Worm (Caenorhabditis elegans) whole organism, late embryonic: ENCODE measurements around the gene str-90.

ENCODE experiments used
- C38D4.7 ChIP-seq: fragments of 200-800 bp; sonication (Bioruptor generic); optimal IDR thresholded peaks from 2 replicates; lab custom pipeline; 2018; ENCODE audit warnings: mild to moderate bottlenecking, missing genetic modification characterization, moderate library complexity, missing compliant biosample characterization
- Y22D7AL.16 ChIP-seq: sonication (generic microtip); optimal IDR thresholded peaks from 2 replicates; lab custom pipeline; 2016; ENCODE audit warnings: missing genetic modification characterization, missing compliant biosample characterization
- ahr-1 ChIP-seq: sonication (generic microtip); optimal IDR thresholded peaks from 2 replicates; lab custom pipeline; 2016; ENCODE audit warnings: missing genetic modification characterization, missing compliant biosample characterization
- ama-1 ChIP-seq: fragments of 150-350 bp; optimal IDR thresholded peaks from 2 replicates; lab custom pipeline; 2014
- ceh-9 ChIP-seq: sonication (generic microtip); optimal IDR thresholded peaks from 2 replicates; lab custom pipeline; 2016; ENCODE audit warnings: mild to moderate bottlenecking, missing genetic modification characterization, inconsistent platforms, missing compliant biosample characterization
- dve-1 ChIP-seq: sonication (generic microtip); optimal IDR thresholded peaks from 2 replicates; lab custom pipeline; 2017; ENCODE audit warnings: antibody characterized with exemption, mild to moderate bottlenecking, missing genetic modification characterization, missing compliant biosample characterization
- hlh-6 ChIP-seq: sonication (generic microtip); optimal IDR thresholded peaks from 2 replicates; lab custom pipeline; 2016; ENCODE audit warnings: missing genotype, missing genetic modification characterization, missing compliant biosample characterization
- lin-11 ChIP-seq: fragments of 200-800 bp; sonication (Bioruptor generic); optimal IDR thresholded peaks from 2 replicates; lab custom pipeline; 2018; ENCODE audit warnings: mild to moderate bottlenecking, missing genetic modification characterization, missing compliant biosample characterization
- odd-2 ChIP-seq: sonication (generic microtip); optimal IDR thresholded peaks from 2 replicates; lab custom pipeline; 2017; ENCODE audit warnings: antibody characterized with exemption, mild to moderate bottlenecking, missing genetic modification characterization, missing compliant biosample characterization
- pat-9 ChIP-seq: fragments of 200-800 bp; sonication (Bioruptor generic); optimal IDR thresholded peaks from 2 replicates; lab custom pipeline; 2018; ENCODE audit warnings: mild to moderate bottlenecking, missing genetic modification characterization, moderate library complexity, missing compliant biosample characterization
- pqm-1 ChIP-seq: sonication (generic microtip); optimal IDR thresholded peaks from 2 replicates; lab custom pipeline; 2016; ENCODE audit warnings: missing genetic modification characterization, missing compliant biosample characterization
- rnt-1 ChIP-seq: sonication (generic microtip); optimal IDR thresholded peaks from 2 replicates; lab custom pipeline; 2016; ENCODE audit warnings: missing genetic modification characterization, missing compliant biosample characterization
- tbx-7 ChIP-seq: sonication (generic microtip); optimal IDR thresholded peaks from 2 replicates; lab custom pipeline; 2016; ENCODE audit warnings: missing genotype, missing genetic modification characterization, missing compliant biosample characterization
- unc-42 ChIP-seq: sonication (generic microtip); optimal IDR thresholded peaks from 2 replicates; lab custom pipeline; 2016; ENCODE audit warnings: missing genotype, missing genetic modification characterization, missing compliant biosample characterization

- TF ChIP-seq ahr-1 (tag; lab: Kevin White, UChicago) (no peak), rnt-1 (tag; lab: Kevin White, UChicago) (no peak), odd-2 (tag; lab: Kevin White, UChicago) (no peak), pqm-1 (tag; lab: Kevin White, UChicago) (no peak), ceh-9 (tag; lab: Kevin White, UChicago) (no peak), dve-1 (tag; lab: Kevin White, UChicago) (no peak), Y22D7AL.16 (tag; lab: Kevin White, UChicago) (no peak), lin-11 (tag; lab: Kevin White, UChicago) (no peak), hlh-6 (tag; lab: Kevin White, UChicago) (no peak), unc-42 (tag; lab: Kevin White, UChicago) (no peak), C38D4.7 (GFP tag; lab: Kevin White, UChicago) (no peak), ama-1 (lab: Kevin White, UChicago) (no peak), tbx-7 (no peak), pat-9 (no peak)
Measured at ce11 chrV:8114542-8114941, 11.5 kb downstream of the str-90 start.
